Fruit fly (Drosophila melanogaster): Measurements from ENCODE around the gene chinmo.
A peak's percentile ranks its signal among the peaks of the same experiment; 100 is the strongest.

The chinmo gene

DNA sequence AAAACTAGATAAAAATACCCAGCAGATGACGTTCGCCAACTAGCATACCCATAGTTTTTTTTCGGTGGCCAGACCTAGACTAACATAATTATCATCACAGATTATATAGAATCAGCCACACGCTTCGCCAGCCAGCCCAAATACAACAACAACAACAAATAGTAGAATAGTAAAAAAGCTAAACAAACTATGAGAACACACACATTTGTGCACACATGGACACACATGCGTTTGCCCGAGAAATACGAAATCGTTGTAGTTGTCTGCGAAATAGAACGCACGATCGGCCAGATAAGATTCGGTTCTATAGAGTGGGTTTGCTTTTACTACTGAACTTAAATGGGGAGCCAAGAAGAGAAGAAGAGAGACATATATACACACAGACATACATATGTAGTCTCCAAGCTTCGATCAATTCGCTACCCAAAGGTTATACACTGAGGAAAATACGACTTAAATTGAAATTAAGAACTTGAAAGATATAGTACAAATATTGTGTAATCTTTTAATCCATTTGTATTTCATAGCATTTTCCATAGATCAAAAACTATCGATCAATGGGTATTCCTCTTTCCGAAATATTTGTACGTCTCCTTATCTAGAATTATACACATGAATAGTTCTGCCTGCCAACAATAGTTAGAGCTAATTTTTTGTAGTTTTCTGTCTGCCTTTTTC lies 23.1 kb upstream of the chinmo start (continued):
- TF ChIP-seq chinmo (GFP tag; IDR thresholded peaks at IDR 0.05; ENCODE audit: partially characterized antibody) (peak; percentile 100), CG9797 (GFP tag; optimal IDR thresholded peaks at IDR 0.05) (no peak), Side (GFP tag; optimal IDR thresholded peaks at IDR 0.05) (peak; percentile 2), Sry-β (GFP tag; optimal IDR thresholded peaks at IDR 0.05) (no peak), slbo (GFP tag; IDR thresholded peaks at IDR 0.05) (peak; percentile 74), CG10565 (GFP tag; optimal IDR thresholded peaks at IDR 0.05) (no peak), CG7745 (tag; optimal IDR thresholded peaks at IDR 0.05) (no peak), hbn (GFP tag; IDR thresholded peaks at IDR 0.05; ENCODE audit: partially characterized antibody) (no peak), Atf-2 (GFP tag; optimal IDR thresholded peaks at IDR 0.05) (no peak), CG30431 (GFP tag; optimal IDR thresholded peaks at IDR 0.05) (no peak), CG2712 (tag; optimal IDR thresholded peaks at IDR 0.05) (no peak), dan (GFP tag; IDR thresholded peaks at IDR 0.05) (no peak), her (GFP tag; optimal IDR thresholded peaks at IDR 0.05) (peak; percentile 48), lmd (GFP tag; IDR thresholded peaks at IDR 0.05) (peak; percentile 58; the same call in 1 of the 2 replicates), MBD-R2 (GFP tag; IDR thresholded peaks at IDR 0.05) (no peak; the same call in 1 of the 2 replicates), CG17361 (GFP tag; IDR thresholded peaks at IDR 0.05) (no peak), Doc3 (GFP tag; IDR thresholded peaks at IDR 0.05; ENCODE audit: partially characterized antibody) (no peak), Taf1 (GFP tag; IDR thresholded peaks at IDR 0.05) (peak; percentile 74), lbe (GFP tag; optimal IDR thresholded peaks at IDR 0.05) (no peak), CG17568 (GFP tag; optimal IDR thresholded peaks at IDR 0.05) (peak; percentile 62), CG6175 (GFP tag; IDR thresholded peaks at IDR 0.05) (peak; percentile 15; the same call in 1 of the 3 replicates), tio (GFP tag; optimal IDR thresholded peaks at IDR 0.05) (peak; percentile 47), zen (tag; optimal IDR thresholded peaks at IDR 0.05) (no peak), Rx (GFP tag; IDR thresholded peaks at IDR 0.05) (0 out of 2 replicates have a peak, but pooled peaks have one; percentile 8), Nf-YB (GFP tag; optimal IDR thresholded peaks at IDR 0.05) (peak; percentile 22), Dfd (GFP tag; optimal IDR thresholded peaks at IDR 0.05) (no peak), CG31365 (tag; optimal IDR thresholded peaks at IDR 0.05) (no peak), Gug (GFP tag; IDR thresholded peaks at IDR 0.05) (0 out of 4 replicates have a peak, but pooled peaks have one; percentile 8), caup (GFP tag; optimal IDR thresholded peaks at IDR 0.05; ENCODE audit: severe bottlenecking) (peak; percentile 59), tup (GFP tag; optimal IDR thresholded peaks at IDR 0.05) (no peak), CG1602 (GFP tag; optimal IDR thresholded peaks at IDR 0.05) (no peak), ara (GFP tag; IDR thresholded peaks at IDR 0.05) (no peak), bigmax (GFP tag; optimal IDR thresholded peaks at IDR 0.05) (no peak), ssp (GFP tag; IDR thresholded peaks at IDR 0.05) (no peak), PHDP (tag; optimal IDR thresholded peaks at IDR 0.05) (peak; percentile 75), bsh (GFP tag; optimal IDR thresholded peaks at IDR 0.05) (no peak), CG34376 (GFP tag; optimal IDR thresholded peaks at IDR 0.05) (peak; percentile 84), mirr (GFP tag; optimal IDR thresholded peaks at IDR 0.05) (peak; percentile 95), Stat92E (GFP tag; optimal IDR thresholded peaks at IDR 0.05) (no peak), CG8765 (GFP tag; IDR thresholded peaks at IDR 0.05) (no peak), CG13775 (GFP tag; optimal IDR thresholded peaks at IDR 0.05) (peak; percentile 41), amos (GFP tag; IDR thresholded peaks at IDR 0.05; ENCODE audit: partially characterized antibody) (no peak), sens-2 (GFP tag; IDR thresholded peaks at IDR 0.05) (no peak), CG10431 (GFP tag; optimal IDR thresholded peaks at IDR 0.05) (no peak), cato (GFP tag; optimal IDR thresholded peaks at IDR 0.05; ENCODE audit: borderline replicate concordance) (no peak), Antp (GFP tag; optimal IDR thresholded peaks at IDR 0.05) (peak; percentile 38), Deaf1 (tag; optimal IDR thresholded peaks at IDR 0.05) (peak; percentile 82), CG16815 (GFP tag; optimal IDR thresholded peaks at IDR 0.05) (peak; percentile 38), CG18262 (tag; optimal IDR thresholded peaks at IDR 0.05) (no peak)
